Worm (Caenorhabditis elegans) whole organism, late embryonic: ENCODE data around the gene fzy-1.
"Not testable (repeated sequence)": the region's sequence is repeated elsewhere in the genome, so short reads cannot be mapped to it uniquely, and the experiment has no call there.

Experiments used
- F13H6.1 ChIP-seq: sonication (generic microtip); optimal IDR thresholded peaks from 2 replicates; lab custom pipeline; 2016; ENCODE audit warnings: missing genetic modification characterization, missing compliant biosample characterization
- K09A11.1 ChIP-seq: sonication (generic microtip); optimal IDR thresholded peaks from 2 replicates; lab custom pipeline; 2017; ENCODE audit warnings: antibody characterized with exemption, mild to moderate bottlenecking, missing genetic modification characterization, missing compliant biosample characterization; ENCODE audit not compliant: insufficient read depth
- T23F11.4 ChIP-seq: fragments of 200-800 bp; sonication (Bioruptor generic); optimal IDR thresholded peaks from 2 replicates; lab custom pipeline; 2018; ENCODE audit warnings: mild to moderate bottlenecking, missing genetic modification characterization, missing compliant biosample characterization
- Y22D7AL.16 ChIP-seq: sonication (generic microtip); optimal IDR thresholded peaks from 2 replicates; lab custom pipeline; 2016; ENCODE audit warnings: missing genetic modification characterization, missing compliant biosample characterization
- ahr-1 ChIP-seq: sonication (generic microtip); optimal IDR thresholded peaks from 2 replicates; lab custom pipeline; 2016; ENCODE audit warnings: missing genetic modification characterization, missing compliant biosample characterization
- ama-1 ChIP-seq: fragments of 150-350 bp; optimal IDR thresholded peaks from 2 replicates; lab custom pipeline; 2014
- ceh-18 ChIP-seq: sonication (generic microtip); optimal IDR thresholded peaks from 2 replicates; lab custom pipeline; 2016; ENCODE audit warnings: missing genetic modification characterization, missing compliant biosample characterization
- ceh-19 ChIP-seq: fragments of 200-800 bp; sonication (Bioruptor generic); optimal IDR thresholded peaks from 2 replicates; lab custom pipeline; 2018; ENCODE audit warnings: mild to moderate bottlenecking, missing genetic modification characterization, missing compliant biosample characterization
- ceh-22 ChIP-seq: sonication (generic microtip); optimal IDR thresholded peaks from 2 replicates; lab custom pipeline; 2017; ENCODE audit warnings: missing biosample characterization, missing genetic modification characterization
- ceh-24 ChIP-seq: sonication (generic microtip); optimal IDR thresholded peaks from 2 replicates; lab custom pipeline; 2016; ENCODE audit warnings: mild to moderate bottlenecking, missing genetic modification characterization, missing compliant biosample characterization
- ceh-30 ChIP-seq: fragments of 150-350 bp; optimal IDR thresholded peaks from 2 replicates; lab custom pipeline; 2014; ENCODE audit warnings: missing biosample characterization, missing genetic modification characterization
- ceh-31 ChIP-seq: sonication (generic microtip); optimal IDR thresholded peaks from 2 replicates; lab custom pipeline; 2016; ENCODE audit warnings: missing genetic modification characterization, missing compliant biosample characterization
- ceh-45 ChIP-seq: fragments of 200-800 bp; sonication (Bioruptor generic); IDR thresholded peaks from 2 replicates; pipeline ENCODE4 v1.3.6; 2022; ENCODE audit warnings: missing genetic modification reagents, missing genetic modification characterization, missing compliant biosample characterization
- ceh-9 ChIP-seq: sonication (generic microtip); optimal IDR thresholded peaks from 2 replicates; lab custom pipeline; 2016; ENCODE audit warnings: mild to moderate bottlenecking, missing genetic modification characterization, inconsistent platforms, missing compliant biosample characterization
- che-1 ChIP-seq: sonication (generic microtip); optimal IDR thresholded peaks from 2 replicates; lab custom pipeline; 2016; ENCODE audit warnings: mild to moderate bottlenecking, missing genetic modification characterization, missing compliant biosample characterization
- dmd-4 ChIP-seq: sonication (generic microtip); optimal IDR thresholded peaks from 2 replicates; lab custom pipeline; 2016; ENCODE audit warnings: borderline replicate concordance, missing genetic modification characterization, missing compliant biosample characterization
- elt-4 ChIP-seq: sonication (generic microtip); optimal IDR thresholded peaks from 2 replicates; lab custom pipeline; 2016; ENCODE audit warnings: missing genetic modification characterization, missing compliant biosample characterization
- eyg-1 ChIP-seq: sonication (generic microtip); optimal IDR thresholded peaks from 2 replicates; lab custom pipeline; 2016; ENCODE audit warnings: missing genotype, missing genetic modification characterization, missing compliant biosample characterization
- fkh-10 ChIP-seq: fragments of 150-350 bp; optimal IDR thresholded peaks from 2 replicates; lab custom pipeline; 2014; ENCODE audit warnings: missing biosample characterization, missing genetic modification reagents, missing genetic modification characterization
- gmeb-2 ChIP-seq: sonication (generic microtip); optimal IDR thresholded peaks from 2 replicates; lab custom pipeline; 2016; ENCODE audit warnings: missing genetic modification characterization, inconsistent platforms, missing compliant biosample characterization
- hlh-13 ChIP-seq: fragments of 200-800 bp; sonication (Bioruptor generic); optimal IDR thresholded peaks from 2 replicates; lab custom pipeline; 2018; ENCODE audit warnings: mild to moderate bottlenecking, missing genetic modification characterization, missing compliant biosample characterization
- hlh-15 ChIP-seq: sonication (generic microtip); optimal IDR thresholded peaks from 2 replicates; lab custom pipeline; 2016; ENCODE audit warnings: missing genetic modification characterization, missing compliant biosample characterization
- lim-6 ChIP-seq: sonication (generic microtip); optimal IDR thresholded peaks from 2 replicates; lab custom pipeline; 2016; ENCODE audit warnings: missing genetic modification characterization, missing compliant biosample characterization
- lin-11 ChIP-seq: fragments of 200-800 bp; sonication (Bioruptor generic); optimal IDR thresholded peaks from 2 replicates; lab custom pipeline; 2018; ENCODE audit warnings: mild to moderate bottlenecking, missing genetic modification characterization, missing compliant biosample characterization
- mec-3 ChIP-seq: sonication (generic microtip); optimal IDR thresholded peaks from 2 replicates; lab custom pipeline; 2016; ENCODE audit warnings: borderline replicate concordance, missing genetic modification characterization, missing compliant biosample characterization
- nfya-1 ChIP-seq: sonication (generic microtip); optimal IDR thresholded peaks from 2 replicates; lab custom pipeline; 2017; ENCODE audit warnings: missing genetic modification characterization, mild to moderate bottlenecking, missing compliant biosample characterization, antibody characterized with exemption, moderate library complexity
- nhr-11 ChIP-seq: fragments of 150-350 bp; optimal IDR thresholded peaks from 2 replicates; lab custom pipeline; 2014; ENCODE audit warnings: missing biosample characterization, missing genetic modification characterization
- nhr-232 ChIP-seq: sonication (generic microtip); optimal IDR thresholded peaks from 2 replicates; lab custom pipeline; 2016; ENCODE audit warnings: missing genetic modification characterization, missing compliant biosample characterization
- npax-4 ChIP-seq: sonication (generic microtip); optimal IDR thresholded peaks from 2 replicates; lab custom pipeline; 2016; ENCODE audit warnings: missing genetic modification characterization, missing compliant biosample characterization
- odd-2 ChIP-seq: sonication (generic microtip); optimal IDR thresholded peaks from 2 replicates; lab custom pipeline; 2017; ENCODE audit warnings: antibody characterized with exemption, mild to moderate bottlenecking, missing genetic modification characterization, missing compliant biosample characterization
- pat-9 ChIP-seq: fragments of 200-800 bp; sonication (Bioruptor generic); optimal IDR thresholded peaks from 2 replicates; lab custom pipeline; 2018; ENCODE audit warnings: mild to moderate bottlenecking, missing genetic modification characterization, moderate library complexity, missing compliant biosample characterization
- pax-1 ChIP-seq: fragments of 150-350 bp; optimal IDR thresholded peaks from 2 replicates; lab custom pipeline; 2014; ENCODE audit warnings: missing biosample characterization, missing genetic modification characterization
- pha-2 ChIP-seq: sonication (generic microtip); optimal IDR thresholded peaks from 2 replicates; lab custom pipeline; 2017; ENCODE audit warnings: mild to moderate bottlenecking, missing genetic modification characterization, missing compliant biosample characterization
- pha-4 ChIP-seq: fragments of 150-350 bp; optimal IDR thresholded peaks from 2 replicates; lab custom pipeline; 2018; ENCODE audit warnings: missing biosample characterization, missing genetic modification reagents, missing genetic modification characterization
- ref-2 ChIP-seq: sonication (generic microtip); optimal IDR thresholded peaks from 2 replicates; lab custom pipeline; 2016; ENCODE audit warnings: missing genetic modification characterization, missing compliant biosample characterization
- rnt-1 ChIP-seq: sonication (generic microtip); optimal IDR thresholded peaks from 2 replicates; lab custom pipeline; 2016; ENCODE audit warnings: missing genetic modification characterization, missing compliant biosample characterization
- sdc-2 ChIP-seq: sonication (generic microtip); optimal IDR thresholded peaks from 2 replicates; lab custom pipeline; 2016; ENCODE audit warnings: missing genotype, missing genetic modification characterization, missing compliant biosample characterization
- sox-4 ChIP-seq: sonication (generic microtip); optimal IDR thresholded peaks from 2 replicates; lab custom pipeline; 2017; ENCODE audit warnings: mild to moderate bottlenecking, missing genetic modification characterization, inconsistent platforms, missing compliant biosample characterization
- tbx-2 ChIP-seq: sonication (generic microtip); optimal IDR thresholded peaks from 2 replicates; lab custom pipeline; 2016; ENCODE audit warnings: missing genetic modification characterization, missing compliant biosample characterization
- tbx-7 ChIP-seq: sonication (generic microtip); optimal IDR thresholded peaks from 2 replicates; lab custom pipeline; 2016; ENCODE audit warnings: missing genotype, missing genetic modification characterization, missing compliant biosample characterization
- ttx-3 ChIP-seq: sonication (generic microtip); optimal IDR thresholded peaks from 2 replicates; lab custom pipeline; 2016; ENCODE audit warnings: missing genetic modification reagents, missing genetic modification characterization, missing compliant biosample characterization
- unc-42 ChIP-seq: sonication (generic microtip); optimal IDR thresholded peaks from 2 replicates; lab custom pipeline; 2016; ENCODE audit warnings: missing genotype, missing genetic modification characterization, missing compliant biosample characterization
- unc-86 ChIP-seq: sonication (generic microtip); optimal IDR thresholded peaks from 2 replicates; lab custom pipeline; 2016; ENCODE audit warnings: missing genetic modification characterization, missing compliant biosample characterization
- zip-5 ChIP-seq: sonication (generic microtip); optimal IDR thresholded peaks from 2 replicates; lab custom pipeline; 2016; ENCODE audit warnings: missing genetic modification characterization, missing compliant biosample characterization

Gene fzy-1

DNA sequence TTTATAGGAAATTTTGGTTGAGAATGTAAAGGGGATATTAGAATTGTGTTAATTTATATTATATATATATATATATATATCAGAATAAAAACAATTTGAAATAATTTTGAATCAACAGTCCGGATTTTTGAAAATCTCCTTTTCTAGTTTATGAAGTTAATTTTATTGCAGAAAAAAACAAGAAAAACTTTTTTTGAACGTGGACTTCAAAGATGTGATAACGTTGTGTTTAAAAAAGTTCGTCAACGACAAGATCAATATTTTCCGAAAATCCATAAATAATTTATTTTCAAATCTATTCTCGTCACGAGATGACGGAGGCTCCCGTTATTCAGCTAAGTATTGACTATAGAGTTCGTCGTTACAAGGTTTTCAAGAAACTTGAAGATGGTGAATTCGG, 37.0 kb downstream of the fzy-1 start, which contains the start of gene C17C3.11:
C17C3.11 (plus strand) TSS at position 301 of the 400 bp plus-strand sequence.
- TF ChIP-seq ceh-45 (GFP tag; lab: Robert Waterston, UW), result no peak

DNA sequence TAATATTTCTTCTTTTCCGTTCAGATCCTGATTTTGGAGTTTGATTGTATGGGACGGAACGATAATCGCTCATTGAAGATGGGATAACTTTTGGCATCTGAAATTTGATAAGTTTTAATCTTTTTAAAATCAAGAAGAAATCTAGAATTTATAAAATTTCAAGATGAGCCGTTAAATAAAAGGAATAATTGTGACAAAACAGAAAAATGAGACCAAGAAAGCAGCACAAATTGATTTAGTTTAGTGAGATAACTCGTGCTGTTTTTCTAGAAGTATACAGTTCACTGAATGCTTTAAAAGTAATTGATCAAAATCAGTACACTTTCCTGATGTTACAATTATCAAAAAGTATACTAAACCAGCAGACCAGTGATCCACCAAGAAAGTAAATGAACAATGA, 39.5 kb downstream of the fzy-1 start, which contains the start of gene hlh-27:
hlh-27 (minus strand) TSS at position 101 of the 400 bp plus-strand sequence.
- TF ChIP-seq lim-6 (tag; lab: Kevin White, UChicago); che-1 (tag; lab: Kevin White, UChicago); nhr-11: not testable (repeated sequence)

DNA sequence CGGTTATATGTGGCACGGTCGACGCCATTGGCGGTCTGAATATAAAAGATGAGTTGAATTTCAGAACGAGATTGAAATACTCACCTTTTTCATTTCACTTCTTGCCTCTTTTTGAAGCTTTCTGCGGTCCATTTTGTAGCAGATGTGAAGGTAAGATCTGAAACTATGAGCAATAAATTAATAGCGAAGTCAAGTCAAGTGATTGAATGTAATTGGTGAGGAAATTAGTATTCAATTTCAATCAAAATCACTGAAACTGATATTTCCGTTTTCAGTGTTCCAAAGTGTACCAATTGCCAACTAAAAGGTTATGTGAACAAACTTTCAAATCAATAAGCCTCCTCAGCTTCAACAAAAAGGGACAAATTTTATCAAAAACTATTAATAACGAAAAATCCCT, 41.1 kb downstream of the fzy-1 start, which contains the start of gene C17C3.24:
C17C3.24 (minus strand) TSS at position 101 of the 400 bp plus-strand sequence.
- no peak for TF ChIP-seq ref-2 (tag; lab: Kevin White, UChicago)
- no peak for TF ChIP-seq ceh-19 (GFP tag; lab: Kevin White, UChicago)
- TF ChIP-seq tbx-7 (tag; lab: Kevin White, UChicago), result no peak
- TF ChIP-seq, all 69 proteins: peak for 0

DNA sequence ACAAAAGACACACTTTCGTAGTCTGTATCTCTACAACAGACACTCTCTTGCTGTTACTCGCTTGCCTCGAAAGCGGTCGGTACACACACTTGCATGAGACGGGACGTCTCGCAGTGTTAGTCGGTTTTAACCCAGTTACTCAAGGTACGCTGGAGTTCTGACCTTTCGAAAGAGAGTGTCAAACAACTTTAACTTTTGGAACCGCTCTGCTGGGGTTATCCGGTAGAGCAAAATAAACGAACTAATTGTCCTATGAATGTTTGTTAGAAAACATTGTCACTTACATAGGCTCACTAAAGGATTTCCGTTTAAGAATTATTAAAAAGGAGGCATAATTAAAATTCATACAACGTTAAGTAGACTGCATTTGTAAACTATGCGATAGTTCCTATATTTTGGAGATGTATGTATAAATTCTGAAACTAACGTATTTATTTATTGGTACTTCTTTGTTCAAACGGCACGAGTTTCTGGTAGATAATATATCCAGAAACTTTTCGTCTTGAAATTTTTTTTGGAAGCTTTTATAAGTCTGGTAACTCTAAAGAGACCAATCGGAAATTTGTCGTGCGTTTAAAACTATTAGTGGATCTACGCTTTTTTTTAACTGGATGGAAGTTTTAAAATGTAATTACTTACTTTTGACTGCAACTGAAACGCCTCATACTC, 43.0 kb downstream of the fzy-1 start:
- TF ChIP-seq fkh-10 (GFP tag; lab: Kevin White, UChicago), result peak; percentile 84
- TF ChIP-seq ceh-31, result peak; percentile 91
- peak; percentile 98 for TF ChIP-seq unc-42
- peak; percentile 39 for TF ChIP-seq hlh-15 (tag; lab: Kevin White, UChicago)
- TF ChIP-seq ceh-30 (tag; lab: Kevin White, UChicago), result peak; percentile 29
- TF ChIP-seq ama-1 (lab: Kevin White, UChicago), result peak; percentile 99
- TF ChIP-seq ahr-1, result peak; percentile 3
- peak; percentile 79 for TF ChIP-seq pat-9 (tag; lab: Kevin White, UChicago)
- peak; percentile 59 for TF ChIP-seq pax-1 (tag; lab: Kevin White, UChicago)
- peak; percentile 78 for TF ChIP-seq rnt-1 (tag; lab: Kevin White, UChicago)
- peak; percentile 59 for TF ChIP-seq che-1 (tag; lab: Kevin White, UChicago)
- TF ChIP-seq Y22D7AL.16 (tag; lab: Kevin White, UChicago), result peak; percentile 58
- peak; percentile 44 for TF ChIP-seq F13H6.1
- peak; percentile 23 for TF ChIP-seq ceh-24 (tag; lab: Kevin White, UChicago)
- peak; percentile 66 for TF ChIP-seq ttx-3 (tag; lab: Kevin White, UChicago)
- TF ChIP-seq sox-4, result peak; percentile 68
- peak; percentile 36 for TF ChIP-seq sdc-2 (tag; lab: Kevin White, UChicago)
- TF ChIP-seq pha-4 (tag; lab: Kevin White, UChicago), result no peak
- TF ChIP-seq pha-2 (tag; lab: Kevin White, UChicago), result peak; percentile 80
- TF ChIP-seq T23F11.4 (GFP tag; lab: Kevin White, UChicago), result peak; percentile 69
- TF ChIP-seq ref-2 (tag; lab: Kevin White, UChicago), result peak; percentile 82
- peak; percentile 31 for TF ChIP-seq zip-5
- peak; percentile 64 for TF ChIP-seq hlh-13 (GFP tag; lab: Kevin White, UChicago)
- no peak for TF ChIP-seq ceh-9
- peak; percentile 77 for TF ChIP-seq K09A11.1 (tag; lab: Kevin White, UChicago)
- peak; percentile 75 for TF ChIP-seq nhr-11
- TF ChIP-seq dmd-4 (tag; lab: Kevin White, UChicago), result no peak
- TF ChIP-seq nfya-1 (tag; lab: Kevin White, UChicago), result peak; percentile 89
- peak; percentile 49 for TF ChIP-seq npax-4
- no peak for TF ChIP-seq odd-2
- TF ChIP-seq ceh-18 (tag; lab: Kevin White, UChicago), result peak; percentile 95
- no peak for TF ChIP-seq mec-3 (tag; lab: Kevin White, UChicago)
- peak; percentile 71 for TF ChIP-seq unc-86
- TF ChIP-seq ceh-19 (GFP tag; lab: Kevin White, UChicago), result peak; percentile 89
- TF ChIP-seq lin-11 (tag; lab: Kevin White, UChicago), result peak; percentile 68
- peak; percentile 56 for TF ChIP-seq gmeb-2 (tag; lab: Kevin White, UChicago)
- TF ChIP-seq lim-6 (tag; lab: Kevin White, UChicago), result peak; percentile 76
- TF ChIP-seq nhr-232 (tag; lab: Kevin White, UChicago), result peak; percentile 60
- peak; percentile 51 for TF ChIP-seq eyg-1 (tag; lab: Kevin White, UChicago)
- peak; percentile 18 for TF ChIP-seq ceh-22 (tag; lab: Kevin White, UChicago)
- peak; percentile 95 for TF ChIP-seq tbx-2 (tag; lab: Kevin White, UChicago)
- no peak for TF ChIP-seq elt-4 (tag; lab: Kevin White, UChicago)
